Worm (Caenorhabditis elegans): Measurements from ENCODE around the gene fbxa-174.

The fbxa-174 gene

DNA sequence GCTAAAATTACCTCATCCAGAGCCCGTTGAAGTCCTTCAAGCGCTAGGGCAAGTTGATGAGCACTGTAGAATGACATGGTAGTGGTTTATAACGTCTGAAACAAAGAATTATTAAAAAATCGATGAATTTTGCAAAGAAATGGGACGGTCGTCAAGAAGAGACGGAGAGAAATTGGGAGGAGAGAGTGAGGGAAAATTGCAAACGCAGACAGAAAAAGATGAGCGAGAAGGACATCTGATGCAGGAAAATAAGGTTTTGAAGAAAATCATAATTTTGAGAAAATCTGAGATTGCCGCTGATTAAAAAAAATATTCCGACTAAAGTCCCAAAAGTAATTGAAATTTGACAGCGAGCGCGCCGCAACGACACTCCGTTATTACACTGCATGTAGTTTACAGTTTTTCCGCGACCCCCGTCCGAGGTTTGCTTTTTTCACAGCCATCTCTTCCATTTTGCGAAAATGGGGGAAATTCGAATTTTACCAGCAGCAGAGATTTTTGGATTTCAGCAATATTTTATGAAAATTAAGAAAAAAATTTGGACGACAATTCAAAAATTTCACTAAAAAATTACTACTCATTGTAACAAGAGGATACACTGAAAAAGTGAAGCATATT is 19.9 kb downstream of the fbxa-174 start, which contains the start of gene C18D4.6:
TSS of gene C18D4.6 (minus strand) at position 97 of the 618 bp plus-strand sequence.
- no peak for TF ChIP-seq hlh-11 (tag; optimal IDR thresholded peaks at IDR 0.05)
- TF ChIP-seq ztf-7 (tag; optimal IDR thresholded peaks at IDR 0.05): no peak
- no peak for TF ChIP-seq hif-1 (tag; optimal IDR thresholded peaks at IDR 0.05)
- no peak for TF ChIP-seq F44E2.7 (GFP tag; IDR thresholded peaks at IDR 0.05)
- TF ChIP-seq Y48G9A.11 (GFP tag; IDR thresholded peaks at IDR 0.05): no peak
- no peak for TF ChIP-seq ceh-32 (tag; optimal IDR thresholded peaks at IDR 0.05; ENCODE audit: poor library complexity)
- TF ChIP-seq zip-2 (tag; optimal IDR thresholded peaks at IDR 0.05): no peak
- no peak for TF ChIP-seq unc-39 (tag; optimal IDR thresholded peaks at IDR 0.05)
- no peak for TF ChIP-seq egl-27 (tag; optimal IDR thresholded peaks at IDR 0.05)
- TF ChIP-seq mes-2 (tag; optimal IDR thresholded peaks at IDR 0.05; ENCODE audit: poor library complexity, severe bottlenecking): peak; percentile 54
- TF ChIP-seq rbr-2 (tag; optimal IDR thresholded peaks at IDR 0.05): no peak
- no peak for TF ChIP-seq tra-1 (GFP tag; IDR thresholded peaks at IDR 0.05)
- no peak for TF ChIP-seq dmd-9 (GFP tag; IDR thresholded peaks at IDR 0.05)
- no peak for TF ChIP-seq ama-1 (optimal IDR thresholded peaks at IDR 0.05)
- peak; percentile 85 for TF ChIP-seq duxl-1 (tag; optimal IDR thresholded peaks at IDR 0.05; ENCODE audit: poor library complexity)
- TF ChIP-seq ZK546.5 (tag; optimal IDR thresholded peaks at IDR 0.05): no peak
- TF ChIP-seq dpl-1 (GFP tag; optimal IDR thresholded peaks at IDR 0.05): peak; percentile 3
- peak; percentile 83 for TF ChIP-seq T20F7.1 (GFP tag; optimal IDR thresholded peaks at IDR 0.05)

DNA sequence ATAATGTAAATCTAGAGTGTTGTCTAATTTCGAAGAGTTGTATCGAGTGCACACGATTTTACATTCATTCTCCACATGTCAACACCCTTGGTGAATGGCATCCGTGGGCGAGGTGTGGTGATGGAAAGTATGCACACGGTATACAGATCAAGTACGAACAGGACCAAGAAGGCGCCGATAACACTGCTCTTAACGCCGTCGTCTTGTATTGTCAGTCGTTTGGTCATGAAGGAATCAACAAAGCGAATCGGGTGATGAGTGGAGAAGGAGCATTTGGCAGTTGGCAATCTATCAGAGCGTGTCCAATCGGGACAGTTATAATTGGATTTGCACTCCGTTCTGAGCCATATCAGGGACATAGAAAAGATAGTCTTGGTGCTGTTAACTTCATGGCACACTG is 25.1 kb downstream of the fbxa-174 start:
- no peak for TF ChIP-seq mes-2 (tag; optimal IDR thresholded peaks at IDR 0.05; ENCODE audit: poor library complexity, severe bottlenecking)
- TF ChIP-seq aha-1 (tag): peak; percentile 67
- no peak for TF ChIP-seq ama-1 (optimal IDR thresholded peaks at IDR 0.05)
- no peak for TF ChIP-seq jun-1 (tag; optimal IDR thresholded peaks at IDR 0.05)
- TF ChIP-seq ztf-11 (tag; optimal IDR thresholded peaks at IDR 0.05): no peak
- TF ChIP-seq lin-15B (tag; optimal IDR thresholded peaks at IDR 0.05): no peak
- TF ChIP-seq ceh-82 (tag; optimal IDR thresholded peaks at IDR 0.05): no peak
- TF ChIP-seq ZK337.2 (GFP tag; IDR thresholded peaks at IDR 0.05): no peak
- peak in 1 of 2 experiments; percentile 68 for TF ChIP-seq unc-62 (GFP tag; optimal IDR thresholded peaks at IDR 0.05 in 1 of 2)
- no peak for TF ChIP-seq unc-62 (tag; optimal IDR thresholded peaks at IDR 0.05)
- no peak for TF ChIP-seq dmd-8 (GFP tag; IDR thresholded peaks at IDR 0.05)

DNA sequence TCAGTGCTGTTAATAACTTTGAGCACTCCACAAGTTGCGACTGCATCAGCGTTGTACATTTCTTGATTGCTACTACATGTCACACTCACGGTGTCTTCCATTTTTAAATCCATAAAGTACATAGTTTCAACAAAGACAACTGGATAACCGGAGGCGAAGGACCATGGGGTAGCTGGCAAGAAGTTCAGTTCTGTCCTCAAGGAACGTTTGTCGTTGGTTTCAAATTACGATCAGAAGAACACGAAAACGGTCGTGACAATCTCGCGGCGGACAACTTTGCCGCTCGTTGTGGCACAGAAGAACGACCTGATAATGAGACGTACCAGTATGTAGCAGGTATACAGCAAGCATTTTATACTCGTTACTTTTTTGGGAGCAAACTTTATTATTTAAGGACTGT is 25.6 kb downstream of the fbxa-174 start, which contains the start of gene C18D4.3:
TSS of gene C18D4.3 (minus strand) at position 101 of the 400 bp plus-strand sequence.
- no peak for TF ChIP-seq jun-1 (tag; optimal IDR thresholded peaks at IDR 0.05)
- TF ChIP-seq lir-3 (tag; optimal IDR thresholded peaks at IDR 0.05): no peak
- no peak for TF ChIP-seq nhr-76 (tag; optimal IDR thresholded peaks at IDR 0.05)
- TF ChIP-seq zip-11 (GFP tag; IDR thresholded peaks at IDR 0.05): no peak
- TF ChIP-seq Y5F2A.4 (GFP tag; optimal IDR thresholded peaks at IDR 0.05): no peak
- no peak for TF ChIP-seq madf-9 (GFP tag; conservative IDR thresholded peaks at IDR 0.05)
- no peak for TF ChIP-seq dmd-6 (GFP tag; IDR thresholded peaks at IDR 0.05)
- TF ChIP-seq lsy-2 (tag; optimal IDR thresholded peaks at IDR 0.05): no peak
- no peak for TF ChIP-seq dve-1 (tag; optimal IDR thresholded peaks at IDR 0.05; ENCODE audit: insufficient read depth)
- TF ChIP-seq ceh-28 (tag; optimal IDR thresholded peaks at IDR 0.05): no peak
- TF ChIP-seq nhr-11 (tag; optimal IDR thresholded peaks at IDR 0.05): no peak
- TF ChIP-seq hlh-11 (tag; optimal IDR thresholded peaks at IDR 0.05): no peak
- no peak for TF ChIP-seq T26A8.4 (GFP tag; IDR thresholded peaks at IDR 0.05)
- TF ChIP-seq ama-1 (optimal IDR thresholded peaks at IDR 0.05): no peak
- TF ChIP-seq F49E8.2 (tag; optimal IDR thresholded peaks at IDR 0.05; ENCODE audit: borderline replicate concordance): no peak

Measured in whole organism, L4 larva.